Fruit fly (Drosophila melanogaster): ENCODE measurements around the gene CG13733.

Gene CG13733

dm6 chr3L:17475979-17476393 is 2.7 kb downstream of the CG13733 start, which contains the start of gene CG34250 (continued):
- peak; percentile 71 for TF ChIP-seq pita (GFP tag; optimal IDR thresholded peaks at IDR 0.05)
- no peak for TF ChIP-seq bowl (GFP tag; IDR thresholded peaks at IDR 0.05)
- no peak for TF ChIP-seq Xrp1 (GFP tag; IDR thresholded peaks at IDR 0.05)
- TF ChIP-seq CG32532 (GFP tag; IDR thresholded peaks at IDR 0.05) = peak; percentile 51
- TF ChIP-seq CG14441 (GFP tag; IDR thresholded peaks at IDR 0.05) = no peak
- TF ChIP-seq sim (GFP tag; IDR thresholded peaks at IDR 0.05) = no peak
- no peak for TF ChIP-seq Antp (GFP tag; optimal IDR thresholded peaks at IDR 0.05)
- TF ChIP-seq mld (GFP tag; IDR thresholded peaks at IDR 0.05; ENCODE audit: partially characterized antibody) = no peak
- TF ChIP-seq CG13775 (GFP tag; optimal IDR thresholded peaks at IDR 0.05) = peak; percentile 59
- peak; percentile 70 for TF ChIP-seq nmo (GFP tag; optimal IDR thresholded peaks at IDR 0.05)
- no peak for TF ChIP-seq CG16863 (GFP tag; optimal IDR thresholded peaks at IDR 0.05)
- TF ChIP-seq CG10274 (GFP tag; optimal IDR thresholded peaks at IDR 0.05) = peak; percentile 0
- TF ChIP-seq Trl (optimal IDR thresholded peaks at IDR 0.05) = no peak
- no peak for TF ChIP-seq Trl (GFP tag; optimal IDR thresholded peaks at IDR 0.05)
- TF ChIP-seq lab (GFP tag; optimal IDR thresholded peaks at IDR 0.05) = peak; percentile 22
- 0 out of 2 replicates have a peak, but pooled peaks have one; percentile 18 for TF ChIP-seq CG14014 (GFP tag; IDR thresholded peaks at IDR 0.05)
- TF ChIP-seq CG2875 (GFP tag; optimal IDR thresholded peaks at IDR 0.05) = no peak
- TF ChIP-seq CG2120 (GFP tag; optimal IDR thresholded peaks at IDR 0.05) = peak; percentile 67
- TF ChIP-seq CG11456 (GFP tag; IDR thresholded peaks at IDR 0.05) = no peak
- TF ChIP-seq dati (GFP tag; IDR thresholded peaks at IDR 0.05) = no peak
- TF ChIP-seq CG4854 (GFP tag; optimal IDR thresholded peaks at IDR 0.05) = peak; percentile 37
- TF ChIP-seq zfh1 (GFP tag; IDR thresholded peaks at IDR 0.05) = peak; percentile 47; the same call in 1 of the 3 replicates
- no peak for TF ChIP-seq CG8359 (GFP tag; optimal IDR thresholded peaks at IDR 0.05; ENCODE audit: borderline replicate concordance)
- TF ChIP-seq CG11085 (GFP tag; IDR thresholded peaks at IDR 0.05) = no peak
- TF ChIP-seq dmrt11E (tag; optimal IDR thresholded peaks at IDR 0.05) = no peak
- TF ChIP-seq fu2 (GFP tag; optimal IDR thresholded peaks at IDR 0.05) = no peak
- TF ChIP-seq cwo (GFP tag; optimal IDR thresholded peaks at IDR 0.05) = no peak
- TF ChIP-seq CG6791 (GFP tag; IDR thresholded peaks at IDR 0.05; ENCODE audit: partially characterized antibody) = peak; percentile 82
- peak; percentile 37 for TF ChIP-seq gcm2 (GFP tag; optimal IDR thresholded peaks at IDR 0.05)
- peak; percentile 59 for TF ChIP-seq HmgZ (tag; optimal IDR thresholded peaks at IDR 0.05)
- no peak for TF ChIP-seq fd64A (GFP tag; optimal IDR thresholded peaks at IDR 0.05)
- no peak for TF ChIP-seq CG12744 (GFP tag; optimal IDR thresholded peaks at IDR 0.05)
- peak; percentile 9 for TF ChIP-seq CG7839 (tag; optimal IDR thresholded peaks at IDR 0.05)
- TF ChIP-seq tll (GFP tag; optimal IDR thresholded peaks at IDR 0.05) = peak in 1 of 2 experiments; percentile 48
- TF ChIP-seq CG7928 (GFP tag; optimal IDR thresholded peaks at IDR 0.05) = peak; percentile 54
- TF ChIP-seq Bdp1 (GFP tag; optimal IDR thresholded peaks at IDR 0.05) = peak; percentile 11
- TF ChIP-seq CG11093 (GFP tag; IDR thresholded peaks at IDR 0.05) = no peak
- TF ChIP-seq yki (optimal IDR thresholded peaks at IDR 0.05) = no peak
- no peak for TF ChIP-seq CG17385 (GFP tag; optimal IDR thresholded peaks at IDR 0.05)
- no peak for TF ChIP-seq psq (GFP tag; optimal IDR thresholded peaks at IDR 0.05)
- TF ChIP-seq CG6765 (GFP tag; optimal IDR thresholded peaks at IDR 0.05) = no peak
- TF ChIP-seq CG12942 (GFP tag; optimal IDR thresholded peaks at IDR 0.05) = peak; percentile 46
- peak in 1 of 2 experiments; percentile 50 for TF ChIP-seq insv (GFP tag; optimal IDR thresholded peaks at IDR 0.05)
- no peak for TF ChIP-seq CG15011 (GFP tag; optimal IDR thresholded peaks at IDR 0.05)
- no peak for TF ChIP-seq tup (GFP tag; optimal IDR thresholded peaks at IDR 0.05)
- peak; percentile 84 for TF ChIP-seq pzg (GFP tag; optimal IDR thresholded peaks at IDR 0.05)
- TF ChIP-seq CG18262 (tag; optimal IDR thresholded peaks at IDR 0.05) = peak; percentile 37
- TF ChIP-seq CG9609 (GFP tag; optimal IDR thresholded peaks at IDR 0.05) = no peak
- peak; percentile 52 for TF ChIP-seq CG9797 (GFP tag; optimal IDR thresholded peaks at IDR 0.05)
- TF ChIP-seq knrl (GFP tag; IDR thresholded peaks at IDR 0.05; ENCODE audit: partially characterized antibody) = peak; percentile 83
- peak; percentile 21 for TF ChIP-seq CG3281 (GFP tag; optimal IDR thresholded peaks at IDR 0.05)
